Worm (Caenorhabditis elegans) whole organism, L1 larva: ENCODE results near the gene srh-243.

ENCODE experiments used
- C16A3.4 ChIP-seq: fragments of 150-350 bp; optimal IDR thresholded peaks from 2 replicates; lab custom pipeline; 2014; ENCODE audit warnings: missing biosample characterization, missing genetic modification characterization
- F16B12.6 ChIP-seq: fragments of 150-350 bp; optimal IDR thresholded peaks from 2 replicates; lab custom pipeline; 2014; ENCODE audit warnings: missing biosample characterization, missing genetic modification characterization
- ceh-63 ChIP-seq: fragments of 200-800 bp; sonication (Bioruptor generic); optimal IDR thresholded peaks from 2 replicates; lab custom pipeline; 2018; ENCODE audit warnings: mild to moderate bottlenecking, missing genetic modification characterization, missing compliant biosample characterization
- ceh-82 ChIP-seq, 3 experiments: fragments of 150-350 bp in 1 of 3; sonication (generic microtip) in 2 of 3; optimal IDR thresholded peaks; 2 replicates each; lab custom pipeline; 2014 to 2017; ENCODE audit warnings: missing biosample characterization in 3 of 3, missing genetic modification characterization in 3 of 3
- ceh-88 ChIP-seq: fragments of 200-800 bp; sonication (Bioruptor generic); IDR thresholded peaks from 2 replicates; pipeline ENCODE4 v1.3.6; 2022; ENCODE audit warnings: missing genetic modification characterization, missing compliant biosample characterization
- dpl-1 ChIP-seq, 3 experiments: fragments of 150-350 bp in 2 of 3; sonication (generic microtip) in 1 of 3; optimal IDR thresholded peaks; 2 replicates each; lab custom pipeline; 2014 to 2017; ENCODE audit warnings: missing biosample characterization in 3 of 3, missing genetic modification characterization in 3 of 3, missing genetic modification reagents in 3 of 3
- dsc-1 ChIP-seq: sonication (generic microtip); optimal IDR thresholded peaks from 2 replicates; lab custom pipeline; 2016; ENCODE audit warnings: mild to moderate bottlenecking, missing genetic modification characterization, missing compliant biosample characterization
- efl-1 ChIP-seq, 4 experiments: fragments of 150-350 bp; optimal IDR thresholded peaks in 3 of 4; peaks in 1 of 4; 1 replicate in 1 of 4; 2 replicates in 3 of 4; lab custom pipeline; 2014; ENCODE audit warnings: missing biosample characterization in 2 of 4, missing genetic modification characterization in 2 of 4, missing genetic modification reagents in 2 of 4
- efl-3 ChIP-seq: fragments of 200-800 bp; sonication (Bioruptor generic); optimal IDR thresholded peaks from 2 replicates; lab custom pipeline; 2018; ENCODE audit warnings: mild to moderate bottlenecking, missing genetic modification characterization, missing compliant biosample characterization
- egl-13 ChIP-seq: sonication (generic microtip); optimal IDR thresholded peaks from 2 replicates; lab custom pipeline; 2016; ENCODE audit warnings: missing genotype, missing genetic modification reagents, missing genetic modification characterization, missing compliant biosample characterization
- egl-27 ChIP-seq, 2 experiments: fragments of 150-350 bp in 1 of 2; sonication (generic microtip); optimal IDR thresholded peaks; 3 replicates each; lab custom pipeline; 2017 to 2018; ENCODE audit warnings: missing biosample characterization in 2 of 2, missing genetic modification characterization in 2 of 2, missing genetic modification reagents in 2 of 2
- elt-2 ChIP-seq: sonication (generic microtip); optimal IDR thresholded peaks from 2 replicates; lab custom pipeline; 2016; ENCODE audit warnings: missing genetic modification characterization, mild to moderate bottlenecking, inconsistent platforms, missing compliant biosample characterization, missing genetic modification reagents
- fkh-10 ChIP-seq: sonication (generic microtip); optimal IDR thresholded peaks from 2 replicates; lab custom pipeline; 2017; ENCODE audit warnings: missing biosample characterization, missing genetic modification reagents, missing genetic modification characterization
- fkh-4 ChIP-seq: sonication (generic microtip); optimal IDR thresholded peaks from 2 replicates; lab custom pipeline; 2016; ENCODE audit warnings: missing compliant biosample characterization, missing genetic modification characterization, borderline replicate concordance
- fkh-8 ChIP-seq: sonication (generic microtip); optimal IDR thresholded peaks from 2 replicates; lab custom pipeline; 2016; ENCODE audit warnings: mild to moderate bottlenecking, missing genetic modification characterization, missing compliant biosample characterization
- hlh-17 ChIP-seq: fragments of 200-800 bp; sonication (Bioruptor generic); optimal IDR thresholded peaks from 2 replicates; lab custom pipeline; 2018; ENCODE audit warnings: missing genetic modification characterization, mild to moderate bottlenecking, missing compliant biosample characterization, moderate library complexity, borderline replicate concordance
- hlh-4 ChIP-seq: sonication (generic microtip); optimal IDR thresholded peaks from 2 replicates; lab custom pipeline; 2016; ENCODE audit warnings: mild to moderate bottlenecking, missing genetic modification characterization, missing compliant biosample characterization
- isw-1 ChIP-seq: fragments of 200-800 bp; sonication (Bioruptor generic); IDR thresholded peaks from 2 replicates; pipeline ENCODE4 v1.3.6; 2022; ENCODE audit warnings: missing genetic modification characterization, missing compliant biosample characterization
- lin-13 ChIP-seq: fragments of 150-350 bp; optimal IDR thresholded peaks from 2 replicates; lab custom pipeline; 2014; ENCODE audit warnings: missing biosample characterization, missing genetic modification reagents, missing genetic modification characterization
- lin-14 ChIP-seq: fragments of 200-800 bp; sonication (Bioruptor generic); optimal IDR thresholded peaks from 2 replicates; lab custom pipeline; 2018; ENCODE audit warnings: mild to moderate bottlenecking, missing genetic modification characterization, moderate library complexity, missing compliant biosample characterization
- lin-15B ChIP-seq: fragments of 150-350 bp; sonication (generic microtip); optimal IDR thresholded peaks from 3 replicates; lab custom pipeline; 2014; ENCODE audit warnings: missing biosample characterization, missing genetic modification characterization
- mab-9 ChIP-seq: fragments of 200-800 bp; sonication (Bioruptor generic); IDR thresholded peaks from 2 replicates; pipeline ENCODE4 v1.3.6; 2022; ENCODE audit warnings: missing genetic modification reagents, missing genetic modification characterization, missing compliant biosample characterization
- mdl-1 ChIP-seq, 2 experiments: fragments of 150-350 bp; optimal IDR thresholded peaks; 2 replicates each; lab custom pipeline; 2014 to 2017; ENCODE audit warnings: missing biosample characterization in 2 of 2, missing genetic modification characterization in 2 of 2, inconsistent platforms in 1 of 2
- mep-1 ChIP-seq: fragments of 150-350 bp; optimal IDR thresholded peaks from 2 replicates; lab custom pipeline; 2014; ENCODE audit warnings: missing biosample characterization, missing genetic modification characterization
- nhr-47 ChIP-seq: sonication (generic microtip); optimal IDR thresholded peaks from 2 replicates; lab custom pipeline; 2016; ENCODE audit warnings: mild to moderate bottlenecking, missing genetic modification characterization, moderate library complexity, missing compliant biosample characterization
- nhr-76 ChIP-seq: sonication (generic microtip); optimal IDR thresholded peaks from 2 replicates; lab custom pipeline; 2017; ENCODE audit warnings: missing biosample characterization, missing genetic modification characterization
- nhr-77 ChIP-seq: fragments of 150-350 bp; optimal IDR thresholded peaks from 2 replicates; lab custom pipeline; 2014; ENCODE audit warnings: missing biosample characterization, missing genetic modification characterization
- nhr-85 ChIP-seq: sonication (generic microtip); peaks from one replicate; lab custom pipeline; 2016; ENCODE audit warnings: missing genetic modification characterization, inconsistent platforms, missing compliant biosample characterization
- nhr-90 ChIP-seq: sonication (generic microtip); optimal IDR thresholded peaks from 2 replicates; lab custom pipeline; 2016; ENCODE audit warnings: mild to moderate bottlenecking, missing genetic modification characterization, missing compliant biosample characterization; ENCODE audit not compliant: poor library complexity
- pag-3 ChIP-seq: sonication (generic microtip); optimal IDR thresholded peaks from 2 replicates; lab custom pipeline; 2017; ENCODE audit warnings: missing genetic modification characterization, mild to moderate bottlenecking, missing compliant biosample characterization, antibody characterized with exemption, borderline replicate concordance; ENCODE audit not compliant: insufficient read depth
- pqm-1 ChIP-seq: sonication (generic microtip); optimal IDR thresholded peaks from 3 replicates; lab custom pipeline; 2017; ENCODE audit warnings: missing biosample characterization, missing genetic modification characterization
- skn-1 ChIP-seq: fragments of 150-350 bp; optimal IDR thresholded peaks from 2 replicates; lab custom pipeline; 2014; ENCODE audit warnings: missing biosample characterization, missing genetic modification characterization
- snpc-4 ChIP-seq: fragments of 150-350 bp; optimal IDR thresholded peaks from 2 replicates; lab custom pipeline; 2014; ENCODE audit warnings: missing biosample characterization, missing genetic modification characterization
- sptf-1 ChIP-seq: fragments of 150-350 bp; optimal IDR thresholded peaks from 2 replicates; lab custom pipeline; 2014; ENCODE audit warnings: missing biosample characterization, missing genetic modification characterization
- sup-37 ChIP-seq: fragments of 200-800 bp; sonication (Bioruptor generic); optimal IDR thresholded peaks from 2 replicates; lab custom pipeline; 2018; ENCODE audit warnings: mild to moderate bottlenecking, missing genetic modification characterization, missing compliant biosample characterization
- swsn-7 ChIP-seq: sonication (generic microtip); optimal IDR thresholded peaks from 2 replicates; lab custom pipeline; 2016; ENCODE audit warnings: missing genetic modification characterization, missing compliant biosample characterization
- tbx-2 ChIP-seq: sonication (generic microtip); optimal IDR thresholded peaks from 2 replicates; lab custom pipeline; 2016; ENCODE audit warnings: missing genetic modification characterization, missing compliant biosample characterization
- xbp-1 ChIP-seq: sonication (generic microtip); optimal IDR thresholded peaks from 2 replicates; lab custom pipeline; 2016; ENCODE audit warnings: missing genetic modification characterization, missing compliant biosample characterization
- zip-4 ChIP-seq: fragments of 200-800 bp; sonication (Bioruptor generic); optimal IDR thresholded peaks from 2 replicates; lab custom pipeline; 2018; ENCODE audit warnings: mild to moderate bottlenecking, missing genetic modification characterization, moderate library complexity, missing compliant biosample characterization
- ztf-11 ChIP-seq, 2 experiments: sonication (generic microtip); optimal IDR thresholded peaks; 2 replicates each; lab custom pipeline; 2016 to 2017; ENCODE audit warnings: missing genetic modification characterization in 2 of 2, missing biosample characterization in 1 of 2, missing compliant biosample characterization in 1 of 2
- ztf-4 ChIP-seq: fragments of 150-350 bp; optimal IDR thresholded peaks from 2 replicates; lab custom pipeline; 2014; ENCODE audit warnings: missing biosample characterization, missing genetic modification characterization

The srh-243 gene

ce11 chrV:2832666-2833065, 37.6 kb upstream of the srh-243 start, which contains the start of gene srj-50:
srj-50 (plus strand) TSS chrV:2832966.
- TF ChIP-seq egl-13 (tag; lab: Kevin White, UChicago), result no peak
- TF ChIP-seq nhr-90 (tag; lab: Kevin White, UChicago), result no peak
- no peak for TF ChIP-seq fkh-8
- TF ChIP-seq zip-4, result no peak
- no peak for TF ChIP-seq xbp-1
- TF ChIP-seq C16A3.4, result no peak
- no peak for TF ChIP-seq pag-3
- TF ChIP-seq skn-1 (tag; lab: Kevin White, UChicago), result no peak
- TF ChIP-seq ztf-4, result no peak
- TF ChIP-seq fkh-10 (GFP tag; lab: Kevin White, UChicago), result no peak
- TF ChIP-seq isw-1, result no peak

- TF ChIP-seq snpc-4 (tag; lab: Kevin White, UChicago), result no peak
- no peak for TF ChIP-seq efl-3
- TF ChIP-seq fkh-4 (tag; lab: Kevin White, UChicago), result no peak
- no peak for TF ChIP-seq ceh-82 (tag; optimal IDR thresholded peaks at IDR 0.05; lab: Kevin White, UChicago)
- no peak for TF ChIP-seq mab-9 (GFP tag; lab: Robert Waterston, UW)
- TF ChIP-seq F16B12.6 (tag; lab: Kevin White, UChicago), result no peak
- no peak for TF ChIP-seq ztf-11 (tag; optimal IDR thresholded peaks at IDR 0.05; lab: Kevin White, UChicago)
- no peak for TF ChIP-seq mdl-1 (tag; optimal IDR thresholded peaks at IDR 0.05; lab: Kevin White, UChicago)
- no peak for TF ChIP-seq nhr-76 (tag; lab: Kevin White, UChicago)
- TF ChIP-seq ceh-88, result no peak
- no peak for TF ChIP-seq mep-1
- no peak for TF ChIP-seq elt-2 (tag; lab: Kevin White, UChicago)
- no peak for TF ChIP-seq swsn-7 (tag; lab: Kevin White, UChicago)
- no peak for TF ChIP-seq dpl-1 (GFP tag; optimal IDR thresholded peaks at IDR 0.05; lab: Kevin White, UChicago)
These were observed 33.7 kb upstream of the srh-243 start, which contains the start of gene srj-45 for ce11 chrV:2836501-2836900. srj-45 (minus strand) TSS chrV:2836601.

- TF ChIP-seq efl-1 (optimal IDR thresholded peaks at IDR 0.05; lab: Kevin White, UChicago), result no peak
- TF ChIP-seq efl-1 (GFP tag; optimal IDR thresholded peaks at IDR 0.05 in 1 of 2; lab: Kevin White, UChicago), result peak in 1 of 2 experiments; percentile 29
- TF ChIP-seq nhr-77 (tag; lab: Kevin White, UChicago), result no peak
- TF ChIP-seq, all 84 proteins: peak for 1
These were observed 24.5 kb upstream of the srh-243 start, which contains the start of gene srj-44 for ce11 chrV:2845771-2846170. srj-44 (minus strand) TSS chrV:2845871.

ce11 chrV:2848290-2848937, 21.8 kb upstream of the srh-243 start, which contains the start of gene srj-49:
srj-49 (minus strand) TSS chrV:2848340.
- TF ChIP-seq elt-2 (tag; lab: Kevin White, UChicago) (peak; percentile 96), skn-1 (tag; lab: Kevin White, UChicago) (no peak), lin-14 (no peak)
- TF ChIP-seq, all 84 proteins: peak for 1

ce11 chrV:2849071-2849470, 21.2 kb upstream of the srh-243 start, which contains the start of gene ugt-53:
ugt-53 (plus strand) TSS chrV:2849343.
- TF ChIP-seq nhr-85 (tag; lab: Kevin White, UChicago), result peak; percentile 21
- TF ChIP-seq ceh-88, result no peak
- no peak for TF ChIP-seq sptf-1 (tag; lab: Kevin White, UChicago)
- no peak for TF ChIP-seq lin-15B (tag; lab: Kevin White, UChicago)
- no peak for TF ChIP-seq dsc-1 (tag; lab: Kevin White, UChicago)
- TF ChIP-seq nhr-47 (tag; lab: Kevin White, UChicago), result no peak
- TF ChIP-seq hlh-17, result no peak
- no peak for TF ChIP-seq lin-13 (GFP tag; lab: Kevin White, UChicago)
- TF ChIP-seq tbx-2, result no peak
- TF ChIP-seq egl-27 (tag; optimal IDR thresholded peaks at IDR 0.05; lab: Kevin White, UChicago), result no peak
- TF ChIP-seq sup-37, result no peak
- TF ChIP-seq elt-2 (tag; lab: Kevin White, UChicago), result peak; percentile 54
- TF ChIP-seq pqm-1 (tag; lab: Kevin White, UChicago), result no peak
- TF ChIP-seq ceh-63 (GFP tag; lab: Kevin White, UChicago), result no peak
- TF ChIP-seq hlh-4 (tag; lab: Kevin White, UChicago), result no peak
